Worm (Caenorhabditis elegans) whole organism, midembryonic: ENCODE measurements around the gene kreg-1.

Source experiments
- T22C8.4 ChIP-seq: fragments of 200-800 bp; sonication (Bioruptor generic); IDR thresholded peaks from 2 replicates; pipeline ENCODE4 v1.3.6; 2022; ENCODE audit warnings: missing genetic modification characterization, missing compliant biosample characterization
- flt-1 ChIP-seq: fragments of 200-800 bp; sonication (Bioruptor generic); IDR thresholded peaks from 2 replicates; pipeline ENCODE4 v1.3.6; 2022; ENCODE audit warnings: missing genetic modification characterization, missing compliant biosample characterization

ce11 chrX:8714845-8715244 is 5.3 kb downstream of the kreg-1 start:
- TF ChIP-seq flt-1 (GFP tag; lab: Robert Waterston, UW) (no peak), T22C8.4 (GFP tag; lab: Robert Waterston, UW) (no peak)
